Worm (Caenorhabditis elegans) whole organism, early embryonic: ENCODE data around the gene C47E8.3.

Source experiments
- aly-1 ChIP-seq: sonication (generic microtip); optimal IDR thresholded peaks from 2 replicates; lab custom pipeline; 2016; ENCODE audit warnings: missing genetic modification characterization, missing compliant biosample characterization
- ama-1 ChIP-seq: fragments of 150-350 bp; optimal IDR thresholded peaks from 2 replicates; lab custom pipeline; 2014
- hnd-1 ChIP-seq: sonication (generic microtip); optimal IDR thresholded peaks from 2 replicates; lab custom pipeline; 2016; ENCODE audit warnings: missing genetic modification characterization, missing compliant biosample characterization
- scrt-1 ChIP-seq: fragments of 200-800 bp; sonication (Bioruptor generic); IDR thresholded peaks from 2 replicates; pipeline ENCODE4 v1.3.6; 2022; ENCODE audit warnings: missing genetic modification characterization, missing compliant biosample characterization
- sea-1 ChIP-seq: fragments of 200-800 bp; sonication (Bioruptor generic); conservative IDR thresholded peaks from 2 replicates; pipeline ENCODE4 v1.3.6; 2022; ENCODE audit warnings: missing genetic modification characterization, missing compliant biosample characterization

ce11 chrV:14716114-14716513 is 36.0 kb downstream of the C47E8.3 start, which contains the start of gene fbxa-147:
- TF ChIP-seq aly-1 (tag; lab: Kevin White, UChicago) (no peak), ama-1 (lab: Kevin White, UChicago) (no peak), hnd-1 (no peak), sea-1 (no peak), scrt-1 (GFP tag; lab: Robert Waterston, UW) (no peak)
